Fruit fly (Drosophila melanogaster) whole organism, embryonic: ENCODE data around the gene PolD2.

Source experiments
- Antp ChIP-seq: fragments of 200-800 bp; sonication (Bioruptor generic); optimal IDR thresholded peaks from 3 replicates; lab custom pipeline; 2016; ENCODE audit warnings: missing biosample characterization, missing genetic modification characterization
- Atf3 ChIP-seq: fragments of 200-800 bp; sonication (Bioruptor generic); optimal IDR thresholded peaks from 3 replicates; lab custom pipeline; 2016; ENCODE audit warnings: missing biosample characterization, missing genetic modification characterization
- BEAF-32 ChIP-seq: fragments of 200-800 bp; sonication (Bioruptor generic); optimal IDR thresholded peaks from 3 replicates; lab custom pipeline; 2017; ENCODE audit warnings: missing biosample characterization, missing genetic modification characterization, mild to moderate bottlenecking, moderate library complexity, missing genetic modification reagents
- Bgb ChIP-seq: fragments of 200-800 bp; sonication (Bioruptor generic); IDR thresholded peaks from 2 replicates; pipeline ENCODE4 v1.3.6; 2022; ENCODE audit warnings: missing biosample characterization, missing genetic modification characterization; ENCODE audit not compliant: partially characterized antibody
- Bteb2 ChIP-seq: fragments of 200-800 bp; sonication (Bioruptor generic); optimal IDR thresholded peaks from 2 replicates; lab custom pipeline; 2016; ENCODE audit warnings: missing biosample characterization, missing genetic modification characterization
- CG10431 ChIP-seq: fragments of 200-800 bp; sonication (Bioruptor generic); optimal IDR thresholded peaks from 3 replicates; lab custom pipeline; 2018; ENCODE audit warnings: missing biosample characterization, mild to moderate bottlenecking, missing genetic modification characterization
- CG10565 ChIP-seq: fragments of 200-800 bp; sonication (Bioruptor generic); optimal IDR thresholded peaks from 3 replicates; lab custom pipeline; 2016; ENCODE audit warnings: missing biosample characterization, mild to moderate bottlenecking, missing genetic modification characterization
- CG12219 ChIP-seq: fragments of 200-800 bp; sonication (Bioruptor generic); optimal IDR thresholded peaks from 3 replicates; lab custom pipeline; 2018; ENCODE audit warnings: missing biosample characterization, mild to moderate bottlenecking, missing genetic modification characterization
- CG13894 ChIP-seq: fragments of 200-800 bp; sonication (Bioruptor generic); optimal IDR thresholded peaks from 3 replicates; lab custom pipeline; 2018; ENCODE audit warnings: missing biosample characterization, mild to moderate bottlenecking, missing genetic modification characterization, moderate library complexity
- CG14860 ChIP-seq: fragments of 200-800 bp; sonication (Bioruptor generic); IDR thresholded peaks from 3 replicates; pipeline ENCODE4 v1.3.6; 2022; ENCODE audit warnings: missing biosample characterization, missing genetic modification characterization; ENCODE audit not compliant: partially characterized antibody
- CG15073 ChIP-seq: fragments of 200-800 bp; sonication (Bioruptor generic); optimal IDR thresholded peaks from 2 replicates; lab custom pipeline; 2016; ENCODE audit warnings: missing biosample characterization, missing genetic modification characterization
- CG18599 ChIP-seq: fragments of 200-800 bp; sonication (Bioruptor generic); optimal IDR thresholded peaks from 3 replicates; lab custom pipeline; 2017; ENCODE audit warnings: missing biosample characterization, missing genetic modification characterization, mild to moderate bottlenecking, moderate library complexity, missing genetic modification reagents
- CG2875 ChIP-seq: fragments of 200-800 bp; sonication (Bioruptor generic); optimal IDR thresholded peaks from 2 replicates; lab custom pipeline; 2017; ENCODE audit warnings: missing biosample characterization, mild to moderate bottlenecking, missing genetic modification characterization, missing genetic modification reagents
- CG31224 ChIP-seq: fragments of 200-800 bp; sonication (Bioruptor generic); IDR thresholded peaks from 2 replicates; pipeline ENCODE4 v1.3.6; 2022; ENCODE audit warnings: missing biosample characterization, missing genetic modification characterization
- CG3281 ChIP-seq: fragments of 200-800 bp; sonication (Bioruptor generic); optimal IDR thresholded peaks from 3 replicates; lab custom pipeline; 2017; ENCODE audit warnings: missing biosample characterization, mild to moderate bottlenecking, missing genetic modification characterization
- CG3407 ChIP-seq: fragments of 200-800 bp; sonication (Bioruptor generic); optimal IDR thresholded peaks from 2 replicates; lab custom pipeline; 2018; ENCODE audit warnings: missing biosample characterization, mild to moderate bottlenecking, missing genetic modification characterization
- CG4424 ChIP-seq: fragments of 200-800 bp; sonication (Bioruptor generic); optimal IDR thresholded peaks from 3 replicates; lab custom pipeline; 2016; ENCODE audit warnings: missing biosample characterization, missing genetic modification characterization
- CG4617 ChIP-seq: fragments of 200-800 bp; sonication (Bioruptor generic); optimal IDR thresholded peaks from 3 replicates; lab custom pipeline; 2016; ENCODE audit warnings: missing biosample characterization, missing genetic modification characterization, borderline replicate concordance
- CG5953 ChIP-seq: fragments of 200-800 bp; sonication (Bioruptor generic); IDR thresholded peaks from 2 replicates; pipeline ENCODE4 v1.3.6; 2022; ENCODE audit warnings: missing biosample characterization, missing genetic modification characterization
- CG6175 ChIP-seq: fragments of 200-800 bp; sonication (Bioruptor generic); IDR thresholded peaks from 3 replicates; pipeline ENCODE4 v1.3.6; 2022; ENCODE audit warnings: missing biosample characterization, missing genetic modification characterization
- CG8478 ChIP-seq: fragments of >200 bp; optimal IDR thresholded peaks from 2 replicates; lab custom pipeline; 2018
- CG9437 ChIP-seq: fragments of 200-800 bp; sonication (Bioruptor generic); optimal IDR thresholded peaks from 2 replicates; lab custom pipeline; 2018; ENCODE audit warnings: missing biosample characterization, mild to moderate bottlenecking, missing genetic modification characterization
- CG9797 ChIP-seq: fragments of 200-800 bp; sonication (Bioruptor generic); optimal IDR thresholded peaks from 3 replicates; lab custom pipeline; 2018; ENCODE audit warnings: missing biosample characterization, mild to moderate bottlenecking, missing genetic modification characterization
- CrebB ChIP-seq: fragments of 200-800 bp; sonication (Bioruptor generic); optimal IDR thresholded peaks from 3 replicates; lab custom pipeline; 2018; ENCODE audit warnings: missing biosample characterization, mild to moderate bottlenecking, missing genetic modification characterization
- Deaf1 ChIP-seq: fragments of 200-800 bp; optimal IDR thresholded peaks from 3 replicates; lab custom pipeline; 2019; ENCODE audit warnings: missing biosample characterization, mild to moderate bottlenecking, missing genetic modification characterization, moderate library complexity
- Doc2 ChIP-seq: fragments of 200-800 bp; sonication (Bioruptor generic); IDR thresholded peaks from 2 replicates; pipeline ENCODE4 v1.3.6; 2022; ENCODE audit warnings: missing biosample characterization, missing genetic modification characterization
- Hmr ChIP-seq: fragments of 200-800 bp; sonication (Bioruptor generic); optimal IDR thresholded peaks from 3 replicates; lab custom pipeline; 2017; ENCODE audit warnings: mild to moderate bottlenecking, missing biosample characterization, missing genetic modification reagents, missing genetic modification characterization
- Mes4 ChIP-seq: fragments of 200-800 bp; sonication (Bioruptor generic); optimal IDR thresholded peaks from 2 replicates; lab custom pipeline; 2016; ENCODE audit warnings: missing biosample characterization, missing genetic modification characterization
- Myb ChIP-seq: fragments of 200-800 bp; sonication (Bioruptor generic); optimal IDR thresholded peaks from 2 replicates; lab custom pipeline; 2016; ENCODE audit warnings: missing biosample characterization, missing genetic modification characterization
- NfI ChIP-seq: fragments of 200-800 bp; sonication (Bioruptor generic); optimal IDR thresholded peaks from 3 replicates; lab custom pipeline; 2018; ENCODE audit warnings: missing biosample characterization, mild to moderate bottlenecking, missing genetic modification characterization, moderate library complexity
- Ravus ChIP-seq: fragments of 200-800 bp; sonication (Bioruptor generic); IDR thresholded peaks from 2 replicates; pipeline ENCODE4 v1.3.6; 2022; ENCODE audit warnings: missing biosample characterization, missing genetic modification characterization
- abd-A ChIP-seq: fragments of 200-800 bp; sonication (Bioruptor generic); optimal IDR thresholded peaks from 3 replicates; lab custom pipeline; 2019; ENCODE audit warnings: missing biosample characterization, mild to moderate bottlenecking, missing genetic modification characterization, moderate library complexity
- ap ChIP-seq: fragments of 200-800 bp; sonication (Bioruptor generic); IDR thresholded peaks from 2 replicates; pipeline ENCODE4 v1.3.6; 2022; ENCODE audit warnings: missing biosample characterization, missing genetic modification characterization
- ase ChIP-seq: fragments of 200-800 bp; sonication (Bioruptor generic); IDR thresholded peaks from 3 replicates; pipeline ENCODE4 v1.3.6; 2022; ENCODE audit warnings: missing biosample characterization, missing genetic modification characterization
- bbx ChIP-seq: fragments of 200-800 bp; sonication (Bioruptor generic); IDR thresholded peaks from 2 replicates; pipeline ENCODE4 v1.3.6; 2022; ENCODE audit warnings: missing biosample characterization, missing genetic modification characterization; ENCODE audit not compliant: partially characterized antibody
- chn ChIP-seq: fragments of 200-800 bp; sonication (Bioruptor generic); optimal IDR thresholded peaks from 2 replicates; lab custom pipeline; 2016; ENCODE audit warnings: missing biosample characterization, missing genetic modification characterization
- corto ChIP-seq: fragments of 200-800 bp; sonication (Bioruptor generic); optimal IDR thresholded peaks from 2 replicates; lab custom pipeline; 2016; ENCODE audit warnings: missing biosample characterization, mild to moderate bottlenecking, missing genetic modification characterization, moderate library complexity
- danr ChIP-seq: fragments of 200-800 bp; sonication (Bioruptor generic); IDR thresholded peaks from 2 replicates; pipeline ENCODE4 v1.3.6; 2022; ENCODE audit warnings: missing biosample characterization, missing genetic modification characterization
- dimm ChIP-seq: fragments of 200-800 bp; sonication (Bioruptor generic); IDR thresholded peaks from 2 replicates; pipeline ENCODE4 v1.3.6; 2022; ENCODE audit warnings: missing biosample characterization, missing genetic modification characterization
- fd96Cb ChIP-seq: fragments of 200-800 bp; sonication (Bioruptor generic); optimal IDR thresholded peaks from 2 replicates; lab custom pipeline; 2018; ENCODE audit warnings: missing biosample characterization, mild to moderate bottlenecking, missing genetic modification characterization, moderate library complexity
- ind ChIP-seq: fragments of 200-800 bp; sonication (Bioruptor generic); optimal IDR thresholded peaks from 3 replicates; lab custom pipeline; 2016; ENCODE audit warnings: missing biosample characterization, missing genetic modification characterization
- jing ChIP-seq: fragments of 200-800 bp; sonication (Bioruptor generic); optimal IDR thresholded peaks from 2 replicates; lab custom pipeline; 2018; ENCODE audit warnings: missing biosample characterization, mild to moderate bottlenecking, missing genetic modification characterization
- pzg ChIP-seq: fragments of 200-800 bp; sonication (Bioruptor generic); optimal IDR thresholded peaks from 3 replicates; lab custom pipeline; 2018; ENCODE audit warnings: missing biosample characterization, mild to moderate bottlenecking, missing genetic modification characterization, moderate library complexity
- sisA ChIP-seq: fragments of 200-800 bp; sonication (Bioruptor generic); IDR thresholded peaks from 2 replicates; pipeline ENCODE4 v1.3.6; 2022; ENCODE audit warnings: missing biosample characterization, missing genetic modification characterization
- tio ChIP-seq: fragments of 200-800 bp; sonication (Bioruptor generic); optimal IDR thresholded peaks from 2 replicates; lab custom pipeline; 2017; ENCODE audit warnings: missing biosample characterization, missing genetic modification characterization, inconsistent platforms
- trem ChIP-seq: fragments of 200-800 bp; optimal IDR thresholded peaks from 3 replicates; lab custom pipeline; 2019; ENCODE audit warnings: missing biosample characterization, mild to moderate bottlenecking, missing genetic modification characterization, moderate library complexity
- trh ChIP-seq: fragments of 200-800 bp; sonication (Bioruptor generic); optimal IDR thresholded peaks from 2 replicates; lab custom pipeline; 2016; ENCODE audit warnings: missing biosample characterization, missing genetic modification characterization
- tup ChIP-seq: fragments of 200-800 bp; sonication (Bioruptor generic); optimal IDR thresholded peaks from 2 replicates; lab custom pipeline; 2016; ENCODE audit warnings: missing biosample characterization, mild to moderate bottlenecking, missing genetic modification characterization, moderate library complexity
- tx ChIP-seq: fragments of 200-800 bp; sonication (Bioruptor generic); optimal IDR thresholded peaks from 2 replicates; lab custom pipeline; 2016; ENCODE audit warnings: missing biosample characterization, missing genetic modification characterization
- vfl ChIP-seq: fragments of 200-800 bp; sonication (Bioruptor generic); optimal IDR thresholded peaks from 2 replicates; lab custom pipeline; 2016; ENCODE audit warnings: missing biosample characterization, missing genetic modification characterization

Gene PolD2

dm6 chr3L:1794943-1795696 is 19.7 kb downstream of the PolD2 start, which contains the start of the genes alpha-Spec, dlt and Cdc37 (continued):
- TF ChIP-seq CG10431 (peak; percentile 59), CG3407 (GFP tag; lab: Kevin White, UChicago) (no peak), CG18599 (GFP tag; lab: Kevin White, UChicago) (no peak), abd-A (tag; lab: Kevin White, UChicago) (no peak), Doc2 (no peak), CG9437 (GFP tag; lab: Kevin White, UChicago) (peak; percentile 5), Atf3 (GFP tag; lab: Kevin White, UChicago) (no peak), jing (GFP tag; lab: Kevin White, UChicago) (no peak), dimm (no peak), tx (no peak), chn (GFP tag; lab: Kevin White, UChicago) (peak; percentile 4), CG4424 (GFP tag; lab: Kevin White, UChicago) (peak; percentile 24), Mes4 (GFP tag; lab: Kevin White, UChicago) (no peak), Bteb2 (GFP tag; lab: Kevin White, UChicago) (peak; percentile 6), Deaf1 (tag; lab: Kevin White, UChicago) (peak; percentile 46), CG6175 (no peak), CG9797 (GFP tag; lab: Kevin White, UChicago) (peak; percentile 88), Bgb (GFP tag; lab: Robert Waterston, UW) (peak; percentile 79), danr (GFP tag; lab: Robert Waterston, UW) (no peak), Antp (GFP tag; lab: Kevin White, UChicago) (no peak), corto (GFP tag; lab: Kevin White, UChicago) (no peak), CG5953 (GFP tag; lab: Robert Waterston, UW) (no peak), CG2875 (peak; percentile 34), CG13894 (tag; lab: Kevin White, UChicago) (no peak), ap (GFP tag; lab: Robert Waterston, UW) (no peak), CG10565 (GFP tag; lab: Kevin White, UChicago) (no peak), trem (tag; lab: Kevin White, UChicago) (peak; percentile 92), NfI (GFP tag; lab: Kevin White, UChicago) (peak; percentile 35), tio (GFP tag; lab: Kevin White, UChicago) (no peak), Ravus (GFP tag; lab: Robert Waterston, UW) (no peak), fd96Cb (tag; lab: Kevin White, UChicago) (no peak), CG15073 (no peak), CG4617 (GFP tag; lab: Kevin White, UChicago) (peak; percentile 78), CG31224 (no peak), ind (GFP tag; lab: Kevin White, UChicago) (no peak), Hmr (GFP tag; lab: Kevin White, UChicago) (no peak), CG14860 (GFP tag; lab: Robert Waterston, UW) (peak; percentile 79), Myb (GFP tag; lab: Kevin White, UChicago) (peak; percentile 45), CrebB (peak; percentile 55), CG8478 (lab: Kevin White, UChicago) (no peak), trh (GFP tag; lab: Kevin White, UChicago) (no peak), ase (GFP tag; lab: Robert Waterston, UW) (no peak), CG12219 (no peak), vfl (GFP tag; lab: Kevin White, UChicago) (no peak), sisA (no peak), pzg (GFP tag; lab: Kevin White, UChicago) (peak; percentile 84), bbx (GFP tag; lab: Robert Waterston, UW) (peak; percentile 60), CG3281 (GFP tag; lab: Kevin White, UChicago) (no peak), BEAF-32 (peak; percentile 86), tup (no peak)
